Fruit fly (Drosophila melanogaster) whole organism, wandering third instar larva: ENCODE measurements around the gene Oseg5.

Source experiments
- CG9705 ChIP-seq: fragments of 200-800 bp; sonication (Bioruptor generic); optimal IDR thresholded peaks from 2 replicates; lab custom pipeline; 2018; ENCODE audit warnings: missing biosample characterization, mild to moderate bottlenecking, missing genetic modification characterization
- Jra ChIP-seq: sonication (Bioruptor generic); optimal IDR thresholded peaks from 2 replicates; lab custom pipeline; 2016; ENCODE audit warnings: missing biosample characterization, missing genetic modification characterization
- Mio ChIP-seq: sonication (Bioruptor generic); optimal IDR thresholded peaks from 2 replicates; lab custom pipeline; 2016; ENCODE audit warnings: missing biosample characterization, missing genetic modification characterization
- Sp1 ChIP-seq: fragments of 200-800 bp; sonication (Bioruptor generic); optimal IDR thresholded peaks from 3 replicates; lab custom pipeline; 2019; ENCODE audit warnings: missing biosample characterization, mild to moderate bottlenecking, missing genetic modification characterization, moderate library complexity
- Vsx2 ChIP-seq: fragments of 200-300, 225-300 bp; sonication (Bioruptor generic); optimal IDR thresholded peaks from 2 replicates; lab custom pipeline; 2018; ENCODE audit warnings: missing biosample characterization, missing genetic modification characterization; ENCODE audit not compliant: partially characterized antibody
- h ChIP-seq: fragments of 200-800 bp; sonication (Bioruptor generic); optimal IDR thresholded peaks from 3 replicates; lab custom pipeline; 2016; ENCODE audit warnings: missing biosample characterization, mild to moderate bottlenecking, missing genetic modification characterization
- psq ChIP-seq: fragments of 200-800 bp; sonication (Bioruptor generic); optimal IDR thresholded peaks from 3 replicates; lab custom pipeline; 2017; ENCODE audit warnings: missing biosample characterization, mild to moderate bottlenecking, missing genetic modification characterization, moderate library complexity
- rgr ChIP-seq: fragments of 200-800 bp; sonication (Bioruptor generic); optimal IDR thresholded peaks from 3 replicates; lab custom pipeline; 2016; ENCODE audit warnings: missing biosample characterization, mild to moderate bottlenecking, missing genetic modification characterization
- sv ChIP-seq: fragments of 200-800 bp; sonication (Bioruptor generic); optimal IDR thresholded peaks from 3 replicates; lab custom pipeline; 2016; ENCODE audit warnings: missing biosample characterization, missing genetic modification characterization
- woc ChIP-seq: sonication (Bioruptor generic); optimal IDR thresholded peaks from 2 replicates; lab custom pipeline; 2016; ENCODE audit warnings: missing biosample characterization, mild to moderate bottlenecking, missing genetic modification characterization

DNA sequence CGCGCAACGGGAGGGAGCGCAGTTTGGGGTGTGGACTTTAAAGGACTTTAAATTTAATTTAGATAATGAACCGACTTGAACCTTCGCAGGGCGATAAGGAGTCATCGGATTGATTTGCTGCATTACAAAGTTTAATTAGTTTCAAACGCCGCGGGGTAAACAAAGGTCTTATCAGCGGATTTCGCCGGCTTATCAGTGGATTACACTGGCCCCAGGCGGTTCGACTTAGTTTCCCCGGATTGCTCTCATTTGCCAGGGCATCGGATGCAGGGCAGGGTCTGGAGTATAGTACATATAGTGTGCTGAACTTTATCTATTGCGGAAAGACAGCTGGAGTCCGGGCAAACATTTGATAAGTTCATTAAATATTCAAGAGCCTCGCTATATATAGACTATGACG lies 42.8 kb upstream of the Oseg5 start:
- TF ChIP-seq psq (GFP tag; lab: Kevin White, UChicago) (no peak), Sp1 (GFP tag; lab: Kevin White, UChicago) (no peak), rgr (GFP tag; lab: Kevin White, UChicago) (no peak), Vsx2 (GFP tag; lab: Kevin White, UChicago) (no peak), Jra (GFP tag; lab: Kevin White, UChicago) (no peak), woc (GFP tag; lab: Kevin White, UChicago) (no peak), Mio (GFP tag; lab: Kevin White, UChicago) (no peak), CG9705 (GFP tag; lab: Kevin White, UChicago) (no peak), h (GFP tag; lab: Kevin White, UChicago) (no peak), sv (GFP tag; lab: Kevin White, UChicago) (no peak)
